Worm (Caenorhabditis elegans) whole organism, L1 larva: ENCODE measurements around the gene fbxa-139.

Experiments used
- dsc-1 ChIP-seq: sonication (generic microtip); optimal IDR thresholded peaks from 2 replicates; lab custom pipeline; 2016; ENCODE audit warnings: mild to moderate bottlenecking, missing genetic modification characterization, missing compliant biosample characterization
- nhr-28 ChIP-seq: fragments of 150-350 bp; optimal IDR thresholded peaks from 2 replicates; lab custom pipeline; 2014; ENCODE audit warnings: missing biosample characterization, missing genetic modification characterization

DNA sequence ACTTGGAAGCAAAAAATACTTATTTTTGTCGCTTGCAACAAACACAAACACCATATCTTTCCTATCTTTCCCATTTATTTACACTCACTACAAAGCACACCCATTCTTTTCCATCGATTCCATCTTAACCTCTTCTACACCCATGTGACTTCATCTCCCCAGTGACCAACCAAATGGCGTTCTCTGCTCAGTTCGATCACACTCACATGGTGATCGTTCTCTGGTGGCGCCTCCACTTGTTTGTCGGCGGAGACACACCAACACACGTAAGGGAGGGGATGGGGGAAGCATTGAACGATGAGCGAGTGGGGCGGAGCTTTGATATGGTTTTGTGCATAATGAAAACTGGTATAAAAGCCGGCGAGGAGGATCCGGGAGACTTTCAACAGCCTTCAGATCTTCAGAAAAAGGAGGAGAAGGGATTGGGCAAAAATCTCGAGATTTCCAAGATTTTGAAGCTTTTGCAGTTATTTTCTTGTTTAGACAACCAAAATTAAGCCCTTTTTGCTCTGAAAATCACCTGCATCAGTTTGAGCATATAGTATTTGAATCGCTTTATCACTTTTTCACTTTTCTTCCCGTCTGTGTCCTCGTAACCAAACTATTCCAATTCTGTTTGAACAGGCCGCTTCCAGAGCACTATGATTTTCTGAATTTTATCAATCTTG lies 27.8 kb downstream of the fbxa-139 start:
- TF ChIP-seq dsc-1 (tag; lab: Kevin White, UChicago) (no peak), nhr-28 (no peak)
